Worm (Caenorhabditis elegans): ENCODE measurements around the gene R10E8.8.
"Not testable (repeated sequence)": the region's sequence is repeated elsewhere in the genome, so short reads cannot be mapped to it uniquely, and the experiment has no call there.

R10E8.8 gene

ce11 chrV:18216784-18217183 is 24.7 kb downstream of the R10E8.8 start, which contains the start of gene F16H6.9:
F16H6.9 (plus strand) TSS chrV:18217084.
- TF ChIP-seq blmp-1 (tag; optimal IDR thresholded peaks at IDR 0.05); fkh-8 (tag; optimal IDR thresholded peaks at IDR 0.05); pag-3 (tag; optimal IDR thresholded peaks at IDR 0.05; ENCODE audit: borderline replicate concordance, insufficient read depth): not testable (repeated sequence)

- not testable (repeated sequence) for TF ChIP-seq skn-1 (tag; optimal IDR thresholded peaks at IDR 0.05); blmp-1 (tag; optimal IDR thresholded peaks at IDR 0.05); nhr-85 (tag)
Observed at ce11 chrV:18216175-18216574, 25.3 kb downstream of the R10E8.8 start, which contains the start of gene F16H6.8. F16H6.8 (minus strand) TSS chrV:18216275.

- TF ChIP-seq elt-3 (tag; optimal IDR thresholded peaks at IDR 0.05) (no peak), C04F5.9 (tag; optimal IDR thresholded peaks at IDR 0.05) (no peak), unc-130 (tag; optimal IDR thresholded peaks at IDR 0.05) (no peak), C34B4.2 (tag; optimal IDR thresholded peaks at IDR 0.05) (no peak)
Observed at ce11 chrV:18212848-18213247, 28.6 kb downstream of the R10E8.8 start.

- no peak for TF ChIP-seq nhr-84 (tag; optimal IDR thresholded peaks at IDR 0.05)
Observed at ce11 chrV:18209071-18209470, 32.4 kb downstream of the R10E8.8 start, which contains the start of gene F16H6.7. F16H6.7 (minus strand) TSS chrV:18209171.

- no peak for TF ChIP-seq ama-1 (optimal IDR thresholded peaks at IDR 0.05)
- no peak for TF ChIP-seq elt-2 (tag; optimal IDR thresholded peaks at IDR 0.05)
- TF ChIP-seq pax-3 (tag; optimal IDR thresholded peaks at IDR 0.05), result no peak
- no peak for TF ChIP-seq fkh-10 (GFP tag; optimal IDR thresholded peaks at IDR 0.05)
- TF ChIP-seq ets-5 (GFP tag; IDR thresholded peaks at IDR 0.05), result no peak
- no peak for TF ChIP-seq aha-1 (tag; optimal IDR thresholded peaks at IDR 0.05)
- no peak for TF ChIP-seq sptf-1 (tag; optimal IDR thresholded peaks at IDR 0.05)
Observed at ce11 chrV:18198421-18198820, 43.0 kb downstream of the R10E8.8 start, which contains the start of gene F16H6.4. F16H6.4 (plus strand) TSS chrV:18198721.

ce11 chrV:18195006-18195405 is 46.5 kb downstream of the R10E8.8 start, which contains the start of gene F16H6.3:
F16H6.3 (plus strand) TSS chrV:18195306.
- TF ChIP-seq C34B4.2 (tag; optimal IDR thresholded peaks at IDR 0.05) (no peak), F16B12.6 (tag; optimal IDR thresholded peaks at IDR 0.05) (no peak), sptf-1 (tag; optimal IDR thresholded peaks at IDR 0.05) (no peak), ces-1 (GFP tag; optimal IDR thresholded peaks at IDR 0.05) (no peak), nhr-47 (tag; optimal IDR thresholded peaks at IDR 0.05) (no peak), nhr-28 (tag; optimal IDR thresholded peaks at IDR 0.05) (no peak), sox-4 (tag; optimal IDR thresholded peaks at IDR 0.05) (no peak), mab-9 (GFP tag; IDR thresholded peaks at IDR 0.05) (no peak), nhr-19 (GFP tag; conservative IDR thresholded peaks at IDR 0.05) (no peak), ztf-4 (tag; optimal IDR thresholded peaks at IDR 0.05) (no peak), nhr-76 (tag; optimal IDR thresholded peaks at IDR 0.05) (no peak), isw-1 (GFP tag; IDR thresholded peaks at IDR 0.05) (no peak), hpl-2 (GFP tag; optimal IDR thresholded peaks at IDR 0.05) (no peak), nhr-237 (tag; optimal IDR thresholded peaks at IDR 0.05) (no peak), lir-3 (tag; optimal IDR thresholded peaks at IDR 0.05; ENCODE audit: poor library complexity) (no peak), ceh-63 (GFP tag; optimal IDR thresholded peaks at IDR 0.05) (no peak), mdl-1 (tag; optimal IDR thresholded peaks at IDR 0.05) (no peak), unc-98 (GFP tag; IDR thresholded peaks at IDR 0.05) (no peak), egl-13 (tag; optimal IDR thresholded peaks at IDR 0.05) (no peak)
